Fruit fly (Drosophila melanogaster): Measurements from ENCODE around the gene ppan.

The ppan gene

DNA sequence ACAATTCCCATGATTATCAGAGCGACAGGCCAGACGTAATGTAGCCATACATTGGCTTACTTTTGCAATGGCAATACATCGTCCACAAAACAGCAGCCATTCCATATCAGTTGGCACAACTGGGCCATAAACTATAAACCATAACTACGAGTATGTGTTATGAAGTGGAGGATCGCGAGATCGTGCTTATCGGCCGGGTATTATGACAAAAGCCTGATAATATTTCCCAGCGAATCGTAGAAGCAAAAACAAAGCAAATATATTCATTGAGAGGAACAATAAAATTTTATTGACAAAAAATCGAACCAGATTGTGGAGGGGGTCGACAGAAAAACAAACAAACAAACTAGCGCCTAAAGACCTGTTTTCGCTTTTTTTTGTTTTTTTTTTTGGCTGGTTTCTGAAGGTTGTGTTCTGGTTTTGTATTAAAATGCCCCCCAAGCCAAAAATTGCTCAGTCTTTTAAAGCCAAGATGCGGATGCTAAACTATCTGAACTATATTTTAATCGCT lies 47.3 kb downstream of the ppan start, which contains the start of gene CG5810:
Gene CG5810, plus strand, starts transcription at position 461 of the 511 bp plus-strand sequence.
- TF ChIP-seq CG7045 (GFP tag; optimal IDR thresholded peaks at IDR 0.05) (no peak), cnc (optimal IDR thresholded peaks at IDR 0.05) (no peak), bab1 (GFP tag; optimal IDR thresholded peaks at IDR 0.05) (no peak), kay (GFP tag; ENCODE audit: borderline replicate concordance) (peak; percentile 69), cic (GFP tag; optimal IDR thresholded peaks at IDR 0.05) (peak; percentile 31), CG1620 (GFP tag; optimal IDR thresholded peaks at IDR 0.05) (no peak), tj (GFP tag; optimal IDR thresholded peaks at IDR 0.05) (no peak), ovo (GFP tag; optimal IDR thresholded peaks at IDR 0.05) (no peak), pad (GFP tag; optimal IDR thresholded peaks at IDR 0.05) (no peak), CG12768 (GFP tag; optimal IDR thresholded peaks at IDR 0.05) (no peak)
